Worm (Caenorhabditis elegans) whole organism, young adult: ENCODE measurements around the gene C34H4.2.
"Not testable (repeated sequence)": the region's sequence is repeated elsewhere in the genome, so short reads cannot be mapped to it uniquely, and the experiment has no call there.

Experiments used
- C06A6.2 ChIP-seq: fragments of 200-800 bp; sonication (Bioruptor generic); conservative IDR thresholded peaks from 2 replicates; pipeline ENCODE4 v1.3.6; 2022; ENCODE audit warnings: missing genetic modification characterization, missing compliant biosample characterization
- F23B12.7 ChIP-seq: sonication (generic microtip); optimal IDR thresholded peaks from 2 replicates; lab custom pipeline; 2017; ENCODE audit warnings: missing genetic modification characterization, mild to moderate bottlenecking, missing compliant biosample characterization, antibody characterized with exemption, moderate library complexity; ENCODE audit not compliant: insufficient read depth
- F57C9.4 ChIP-seq: sonication (generic microtip); optimal IDR thresholded peaks from 2 replicates; lab custom pipeline; 2017; ENCODE audit warnings: mild to moderate bottlenecking, missing genetic modification characterization, missing compliant biosample characterization
- K11D2.4 ChIP-seq: fragments of 200-800 bp; sonication (Bioruptor generic); IDR thresholded peaks from 2 replicates; pipeline ENCODE4 v1.3.6; 2022; ENCODE audit warnings: missing genetic modification reagents, missing genetic modification characterization, missing compliant biosample characterization
- T26A5.8 ChIP-seq: sonication (generic microtip); optimal IDR thresholded peaks from 2 replicates; lab custom pipeline; 2016; ENCODE audit warnings: missing genetic modification characterization, missing compliant biosample characterization
- Y53F4B.3 ChIP-seq: fragments of 200-800 bp; sonication (Bioruptor generic); IDR thresholded peaks from 2 replicates; pipeline ENCODE4 v1.3.6; 2022; ENCODE audit warnings: missing genetic modification reagents, missing genetic modification characterization, missing compliant biosample characterization
- Y53G8AR.9 ChIP-seq: fragments of 200-800 bp; sonication (Bioruptor generic); conservative IDR thresholded peaks from 2 replicates; pipeline ENCODE4 v1.3.6; 2022; ENCODE audit warnings: missing genetic modification reagents, missing genetic modification characterization, missing compliant biosample characterization
- Y67H2A.10 ChIP-seq: fragments of 200-800 bp; sonication (Bioruptor generic); conservative IDR thresholded peaks from 2 replicates; pipeline ENCODE4 v1.3.6; 2022; ENCODE audit warnings: missing genetic modification reagents, missing genetic modification characterization, missing compliant biosample characterization
- akir-1 ChIP-seq: fragments of 200-800 bp; sonication (Bioruptor generic); optimal IDR thresholded peaks from 2 replicates; lab custom pipeline; 2018; ENCODE audit warnings: mild to moderate bottlenecking, missing genetic modification characterization, moderate library complexity, missing compliant biosample characterization
- aptf-2 ChIP-seq: fragments of 200-800 bp; sonication (Bioruptor generic); conservative IDR thresholded peaks from 2 replicates; pipeline ENCODE4 v1.3.6; 2022; ENCODE audit warnings: missing genetic modification reagents, missing genetic modification characterization, missing compliant biosample characterization
- atf-7 ChIP-seq: sonication (generic microtip); optimal IDR thresholded peaks from 2 replicates; lab custom pipeline; 2017; ENCODE audit warnings: mild to moderate bottlenecking, missing genetic modification characterization, missing compliant biosample characterization
- attf-5 ChIP-seq: fragments of 200-800 bp; sonication (Bioruptor generic); optimal IDR thresholded peaks from 2 replicates; lab custom pipeline; 2018; ENCODE audit warnings: mild to moderate bottlenecking, missing genetic modification characterization, missing compliant biosample characterization
- bed-1 ChIP-seq: fragments of 200-800 bp; sonication (Bioruptor generic); IDR thresholded peaks from 2 replicates; pipeline ENCODE4 v1.3.6; 2022; ENCODE audit warnings: missing genetic modification reagents, missing genetic modification characterization, missing compliant biosample characterization
- cebp-1 ChIP-seq, 2 experiments: fragments of 200-800 bp in 1 of 2; sonication (Bioruptor generic) in 1 of 2; sonication (generic microtip) in 1 of 2; IDR thresholded peaks in 1 of 2; optimal IDR thresholded peaks in 1 of 2; 2 replicates each; pipeline versions ENCODE4 v1.3.6 to Lab custom; 2017 to 2022; ENCODE audit warnings: missing compliant biosample characterization in 2 of 2, missing genetic modification characterization in 2 of 2, mild to moderate bottlenecking in 1 of 2, missing genetic modification reagents in 1 of 2, moderate library complexity in 1 of 2
- cebp-2 ChIP-seq: fragments of 200-800 bp; sonication (Bioruptor generic); IDR thresholded peaks from 2 replicates; pipeline ENCODE4 v1.3.6; 2022; ENCODE audit warnings: missing genetic modification characterization, missing compliant biosample characterization
- dpff-1 ChIP-seq: sonication (generic microtip); optimal IDR thresholded peaks from 2 replicates; lab custom pipeline; 2017; ENCODE audit warnings: mild to moderate bottlenecking, missing genetic modification characterization, missing compliant biosample characterization
- hlh-26 ChIP-seq: fragments of 200-800 bp; sonication (Bioruptor generic); conservative IDR thresholded peaks from 2 replicates; pipeline ENCODE4 v1.3.6; 2022; ENCODE audit warnings: missing genetic modification reagents, missing genetic modification characterization, missing compliant biosample characterization
- lag-1 ChIP-seq: fragments of 200-800 bp; sonication (Bioruptor generic); IDR thresholded peaks from 2 replicates; pipeline ENCODE4 v1.3.6; 2022; ENCODE audit warnings: missing genetic modification reagents, missing genetic modification characterization, missing compliant biosample characterization
- let-526 ChIP-seq: fragments of 200-800 bp; sonication (Bioruptor generic); IDR thresholded peaks from 2 replicates; pipeline ENCODE4 v1.3.6; 2022; ENCODE audit warnings: missing genetic modification reagents, missing genetic modification characterization, missing compliant biosample characterization
- lin-40 ChIP-seq: sonication (generic microtip); optimal IDR thresholded peaks from 2 replicates; lab custom pipeline; 2016; ENCODE audit warnings: missing genetic modification characterization, mild to moderate bottlenecking, missing compliant biosample characterization, missing genotype, missing genetic modification reagents
- madf-8 ChIP-seq: fragments of 200-800 bp; sonication (Bioruptor generic); conservative IDR thresholded peaks from 2 replicates; pipeline ENCODE4 v1.3.6; 2022; ENCODE audit warnings: missing genetic modification reagents, missing genetic modification characterization, missing compliant biosample characterization
- mcd-1 ChIP-seq: fragments of 200-800 bp; sonication (Bioruptor generic); IDR thresholded peaks from 2 replicates; pipeline ENCODE4 v1.3.6; 2022; ENCODE audit warnings: missing genetic modification reagents, missing genetic modification characterization, missing compliant biosample characterization
- nfya-2 ChIP-seq: fragments of 200-800 bp; sonication (Bioruptor generic); IDR thresholded peaks from 2 replicates; pipeline ENCODE4 v1.3.6; 2022; ENCODE audit warnings: missing genetic modification reagents, missing genetic modification characterization, missing compliant biosample characterization
- nhr-80 ChIP-seq: sonication (generic microtip); optimal IDR thresholded peaks from 2 replicates; lab custom pipeline; 2016; ENCODE audit warnings: missing genetic modification characterization, missing compliant biosample characterization
- nhr-90 ChIP-seq: sonication (generic microtip); optimal IDR thresholded peaks from 2 replicates; lab custom pipeline; 2016; ENCODE audit warnings: missing genotype, mild to moderate bottlenecking, missing genetic modification characterization, missing compliant biosample characterization
- pbrm-1 ChIP-seq: fragments of 200-800 bp; sonication (Bioruptor generic); IDR thresholded peaks from 2 replicates; pipeline ENCODE4 v1.3.6; 2022; ENCODE audit warnings: missing genetic modification reagents, missing genetic modification characterization, missing compliant biosample characterization
- rec-8 ChIP-seq, 2 experiments: sonication (generic microtip); optimal IDR thresholded peaks; 2 replicates each; lab custom pipeline; 2016; ENCODE audit warnings: mild to moderate bottlenecking in 2 of 2, missing genetic modification characterization in 2 of 2, missing genetic modification reagents in 2 of 2, missing genotype in 2 of 2, missing biosample characterization in 1 of 2, missing compliant biosample characterization in 1 of 2, moderate library complexity in 1 of 2
- rpc-1 ChIP-seq, 2 experiments: fragments of 150-350 bp in 1 of 2; sonication (generic microtip) in 1 of 2; optimal IDR thresholded peaks; 2 replicates each; lab custom pipeline; 2014 to 2018; ENCODE audit warnings: missing biosample characterization in 1 of 2, missing genetic modification characterization in 1 of 2, missing genetic modification reagents in 1 of 2, missing genotype in 1 of 2
- sdz-38 ChIP-seq: sonication (generic microtip); optimal IDR thresholded peaks from 2 replicates; lab custom pipeline; 2016; ENCODE audit warnings: missing genotype, missing genetic modification characterization, missing compliant biosample characterization
- snpc-1.1 ChIP-seq: sonication (generic microtip); optimal IDR thresholded peaks from 2 replicates; lab custom pipeline; 2017; ENCODE audit warnings: missing genetic modification characterization, mild to moderate bottlenecking, missing compliant biosample characterization, antibody characterized with exemption, moderate library complexity, missing genotype, missing genetic modification reagents; ENCODE audit not compliant: insufficient read depth
- snpc-3.4 ChIP-seq: sonication (generic microtip); optimal IDR thresholded peaks from 2 replicates; lab custom pipeline; 2017; ENCODE audit warnings: missing genetic modification characterization, mild to moderate bottlenecking, missing compliant biosample characterization, antibody characterized with exemption, moderate library complexity, missing genotype, missing genetic modification reagents
- snpc-4 ChIP-seq, 5 experiments: fragments of 150-350 bp in 1 of 5; sonication (generic microtip) in 4 of 5; optimal IDR thresholded peaks; 2 replicates each; lab custom pipeline; 2014 to 2018; ENCODE audit warnings: missing genetic modification characterization in 5 of 5, missing biosample characterization in 3 of 5, antibody characterized with exemption in 2 of 5, mild to moderate bottlenecking in 2 of 5, missing compliant biosample characterization in 2 of 5, missing genotype in 2 of 5, moderate library complexity in 2 of 5, missing genetic modification reagents in 1 of 5
- sptf-2 ChIP-seq: fragments of 200-800 bp; sonication (Bioruptor generic); optimal IDR thresholded peaks from 2 replicates; lab custom pipeline; 2018; ENCODE audit warnings: mild to moderate bottlenecking, missing genetic modification characterization, missing compliant biosample characterization
- xnd-1 ChIP-seq: sonication (generic microtip); optimal IDR thresholded peaks from 2 replicates; lab custom pipeline; 2016; ENCODE audit warnings: missing genotype, missing genetic modification reagents, missing genetic modification characterization, missing compliant biosample characterization
- ztf-18 ChIP-seq: sonication (generic microtip); optimal IDR thresholded peaks from 2 replicates; lab custom pipeline; 2016; ENCODE audit warnings: missing genotype, mild to moderate bottlenecking, missing genetic modification characterization, missing compliant biosample characterization
- ztf-25 ChIP-seq: fragments of 200-800 bp; sonication (Bioruptor generic); IDR thresholded peaks from 2 replicates; pipeline ENCODE4 v1.3.6; 2022; ENCODE audit warnings: missing genetic modification reagents, missing genetic modification characterization, missing compliant biosample characterization

The C34H4.2 gene

DNA sequence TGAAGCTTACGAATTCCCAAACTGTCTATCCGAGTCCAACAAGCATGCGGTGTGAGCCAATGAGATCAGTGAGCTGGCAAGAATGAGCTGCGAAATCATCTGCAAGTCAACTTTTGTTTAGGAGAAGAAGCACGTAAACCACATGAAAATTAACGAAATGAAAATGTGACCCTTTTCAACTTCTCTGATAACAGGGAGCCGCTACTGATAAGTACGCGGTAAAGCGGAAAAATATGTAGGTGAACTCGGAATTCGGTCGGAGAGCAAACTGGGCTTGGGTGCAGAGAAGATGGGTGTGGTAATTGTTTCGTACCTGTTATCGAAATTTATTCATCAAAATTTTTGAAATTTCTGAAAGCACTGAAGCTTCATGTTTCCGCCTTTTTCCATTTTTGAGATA is 37.0 kb upstream of the C34H4.2 start, which contains the start of gene clec-172:
Gene clec-172, minus strand, starts transcription at position 101 of the 400 bp plus-strand sequence.
- TF ChIP-seq nhr-80 (tag; lab: Kevin White, UChicago) (peak; percentile 1), F23B12.7 (tag; lab: Kevin White, UChicago) (no peak)

DNA sequence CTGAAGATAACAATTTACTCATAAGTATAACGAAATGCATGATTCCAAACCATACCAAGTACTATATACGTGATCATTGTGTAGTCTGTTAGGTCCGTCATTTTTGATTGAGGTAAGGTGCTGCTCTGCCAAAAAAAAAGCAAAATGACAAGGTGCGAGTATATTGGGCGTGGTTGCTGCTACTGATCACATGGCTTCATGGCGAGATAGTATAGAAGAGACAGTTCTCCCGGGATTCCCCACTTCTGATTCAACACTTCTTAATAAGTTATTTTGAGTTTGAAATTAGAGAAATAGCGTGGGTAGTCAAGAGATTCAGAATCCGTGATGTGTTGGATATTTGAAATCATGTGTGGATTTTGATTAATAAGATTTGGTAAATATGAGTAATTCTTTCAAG is 32.3 kb upstream of the C34H4.2 start, which contains the start of gene K03H6.4:
Gene K03H6.4, minus strand, starts transcription at position 101 of the 400 bp plus-strand sequence.
- TF ChIP-seq xnd-1 (tag; lab: Kevin White, UChicago) (no peak), Y53F4B.3 (GFP tag; lab: Robert Waterston, UW) (no peak), rpc-1 (optimal IDR thresholded peaks at IDR 0.05; lab: Kevin White, UChicago) (no peak), rpc-1 (tag; optimal IDR thresholded peaks at IDR 0.05; lab: Kevin White, UChicago) (no peak), aptf-2 (GFP tag; lab: Robert Waterston, UW) (no peak), rec-8 (tag; optimal IDR thresholded peaks at IDR 0.05; lab: Kevin White, UChicago) (no peak), sdz-38 (tag; lab: Kevin White, UChicago) (no peak), F57C9.4 (tag; lab: Kevin White, UChicago) (no peak)

DNA sequence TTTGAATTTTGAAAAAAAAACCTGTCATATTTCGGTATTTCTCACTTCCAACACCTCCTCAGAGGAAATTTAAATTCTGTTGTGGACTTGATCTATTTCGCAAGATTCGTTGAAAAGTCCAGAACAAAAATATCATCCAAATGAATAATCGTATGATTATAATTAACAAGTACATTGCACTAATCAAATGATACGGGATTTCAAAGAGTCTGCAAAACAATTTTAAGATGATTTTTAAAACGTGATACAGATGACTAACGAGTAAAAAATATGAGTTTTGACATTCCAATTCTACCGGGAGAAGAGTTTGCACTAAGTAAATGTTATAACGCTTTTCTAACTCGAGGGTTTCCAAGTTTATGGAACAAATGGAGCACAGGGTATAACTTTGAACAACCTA is 31.2 kb upstream of the C34H4.2 start:
- TF ChIP-seq Y53G8AR.9 (GFP tag; lab: Robert Waterston, UW) (no peak), hlh-26 (GFP tag; lab: Robert Waterston, UW) (no peak), ztf-18 (tag; lab: Kevin White, UChicago) (no peak), snpc-1.1 (no peak), lin-40 (tag; lab: Kevin White, UChicago) (no peak), atf-7 (tag; lab: Kevin White, UChicago) (no peak), nfya-2 (GFP tag; lab: Robert Waterston, UW) (no peak), Y67H2A.10 (GFP tag; lab: Robert Waterston, UW) (no peak)

DNA sequence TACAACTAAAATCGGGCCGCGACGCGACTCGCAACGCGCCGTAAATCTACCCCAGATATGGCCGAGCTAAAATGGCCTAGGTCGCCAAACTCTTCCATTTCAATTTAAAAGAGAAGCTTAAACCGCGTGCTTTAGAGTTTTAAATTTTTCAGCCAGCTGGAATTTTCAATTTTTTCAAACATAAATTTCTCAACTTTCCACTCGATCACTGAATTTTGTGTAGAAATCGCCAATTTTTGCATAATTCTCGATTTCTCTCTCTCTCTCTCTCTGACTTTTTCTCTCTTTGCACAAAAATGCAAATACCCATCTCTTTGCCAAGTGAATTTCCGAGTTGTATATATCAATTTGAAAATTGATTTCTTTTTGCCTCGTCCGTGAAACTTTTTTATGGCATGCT is 30.1 kb upstream of the C34H4.2 start, which contains the start of gene K03H6.1:
Gene K03H6.1, plus strand, starts transcription at position 301 of the 400 bp plus-strand sequence.
- TF ChIP-seq dpff-1 (tag; lab: Kevin White, UChicago) (no peak), bed-1 (GFP tag; lab: Robert Waterston, UW) (no peak), snpc-3.4 (tag; lab: Kevin White, UChicago) (no peak), madf-8 (GFP tag; lab: Robert Waterston, UW) (no peak)

DNA sequence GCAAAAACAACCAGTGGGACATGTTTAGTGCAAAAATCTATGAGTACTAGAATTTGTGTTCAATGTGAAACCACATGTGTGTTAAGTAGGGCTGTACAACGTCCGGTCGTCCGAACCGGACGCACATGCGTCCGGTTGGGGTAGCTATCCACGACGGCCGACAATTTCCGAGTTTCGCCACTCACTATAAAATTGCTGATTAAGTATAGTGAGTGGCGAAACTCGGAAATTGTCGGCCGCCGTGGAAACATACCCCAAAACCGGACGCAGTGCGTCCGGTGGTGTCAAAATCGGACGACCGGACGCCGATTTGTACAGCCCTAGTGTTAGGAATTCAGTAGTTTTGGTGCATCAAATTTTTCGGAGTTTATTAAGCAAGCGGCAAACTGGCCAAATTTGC is 24.9 kb upstream of the C34H4.2 start:
- not testable (repeated sequence) for TF ChIP-seq snpc-4 (GFP tag; optimal IDR thresholded peaks at IDR 0.05; lab: Kevin White, UChicago)
- TF ChIP-seq snpc-4 (tag; optimal IDR thresholded peaks at IDR 0.05; lab: Kevin White, UChicago), result peak in 2 of 4 experiments; percentile 64 to 84

DNA sequence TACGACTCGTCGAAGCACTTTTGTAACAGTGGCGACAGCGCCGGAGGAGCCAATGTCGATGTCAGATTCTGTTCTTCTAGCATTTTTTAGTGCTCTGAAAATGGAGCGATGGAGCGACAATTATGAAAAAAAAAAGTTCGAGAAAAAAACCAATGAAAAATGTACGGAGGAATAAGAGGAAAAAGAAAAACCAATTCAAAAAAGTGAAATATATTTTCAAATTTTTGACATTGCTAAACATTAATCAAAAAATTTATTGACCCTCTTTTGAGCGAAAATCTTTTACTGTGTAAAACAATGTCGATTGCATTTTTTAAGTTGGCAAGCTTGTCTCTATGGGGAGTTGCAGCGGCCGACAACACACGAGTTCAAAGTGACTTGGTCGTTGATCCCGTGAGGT is 17.2 kb upstream of the C34H4.2 start, which contains the start of gene K03H6.5:
Gene K03H6.5, minus strand, starts transcription at position 101 of the 400 bp plus-strand sequence.
- TF ChIP-seq lag-1 (GFP tag; lab: Robert Waterston, UW), result no peak
- no peak for TF ChIP-seq let-526
- no peak for TF ChIP-seq cebp-2
- no peak for TF ChIP-seq cebp-1 (GFP tag; IDR thresholded peaks at IDR 0.05; lab: Robert Waterston, UW)
- TF ChIP-seq cebp-1 (tag; optimal IDR thresholded peaks at IDR 0.05; lab: Kevin White, UChicago), result no peak
- no peak for TF ChIP-seq rec-8 (tag; optimal IDR thresholded peaks at IDR 0.05; lab: Kevin White, UChicago)
- TF ChIP-seq sptf-2 (GFP tag; lab: Kevin White, UChicago), result no peak
- TF ChIP-seq T26A5.8 (tag; lab: Kevin White, UChicago), result no peak
- TF ChIP-seq ztf-25, result no peak
- no peak for TF ChIP-seq mcd-1 (GFP tag; lab: Robert Waterston, UW)
- no peak for TF ChIP-seq pbrm-1 (GFP tag; lab: Robert Waterston, UW)
- TF ChIP-seq nhr-80 (tag; lab: Kevin White, UChicago), result no peak
- no peak for TF ChIP-seq nhr-90 (tag; lab: Kevin White, UChicago)
- TF ChIP-seq sdz-38 (tag; lab: Kevin White, UChicago), result no peak
- no peak for TF ChIP-seq akir-1 (GFP tag; lab: Kevin White, UChicago)
- no peak for TF ChIP-seq C06A6.2
- no peak for TF ChIP-seq attf-5
- TF ChIP-seq K11D2.4, result no peak
